Worm (Caenorhabditis elegans) whole organism, L2 larva: Measurements from ENCODE around the gene sir-2.1.

Experiments used
- nhr-25 ChIP-seq: fragments of 150-350 bp; sonication (generic microtip); optimal IDR thresholded peaks from 3 replicates; lab custom pipeline; 2014; ENCODE audit warnings: missing biosample characterization, missing genetic modification characterization
- nhr-77 ChIP-seq: fragments of 150-350 bp; optimal IDR thresholded peaks from 2 replicates; lab custom pipeline; 2014; ENCODE audit warnings: missing biosample characterization, missing genetic modification characterization
- snpc-4 ChIP-seq: fragments of 150-350 bp; optimal IDR thresholded peaks from 2 replicates; lab custom pipeline; 2014; ENCODE audit warnings: missing biosample characterization, missing genetic modification characterization

ce11 chrIV:10374601-10375000, 8.6 kb upstream of the sir-2.1 start, which contains the start of gene mask-1:
- TF ChIP-seq nhr-25 (tag; lab: Kevin White, UChicago) (no peak), snpc-4 (tag; lab: Kevin White, UChicago) (no peak), nhr-77 (tag; lab: Kevin White, UChicago) (no peak)
